Worm (Caenorhabditis elegans) whole organism, L1 larva: ENCODE results near the gene zak-1.

Experiments used
- C16A3.4 ChIP-seq: fragments of 150-350 bp; optimal IDR thresholded peaks from 2 replicates; lab custom pipeline; 2014; ENCODE audit warnings: missing biosample characterization, missing genetic modification characterization
- ama-1 ChIP-seq: fragments of 150-350 bp; optimal IDR thresholded peaks from 2 replicates; lab custom pipeline; 2014
- blmp-1 ChIP-seq: fragments of 150-350 bp; optimal IDR thresholded peaks from 2 replicates; lab custom pipeline; 2014; ENCODE audit warnings: missing biosample characterization, missing genetic modification characterization
- ceh-8 ChIP-seq: fragments of 200-800 bp; sonication (Bioruptor generic); optimal IDR thresholded peaks from 2 replicates; lab custom pipeline; 2018; ENCODE audit warnings: mild to moderate bottlenecking, missing genetic modification characterization, moderate library complexity, missing compliant biosample characterization
- ceh-82 ChIP-seq, 3 experiments: fragments of 150-350 bp in 1 of 3; sonication (generic microtip) in 2 of 3; optimal IDR thresholded peaks; 2 replicates each; lab custom pipeline; 2014 to 2017; ENCODE audit warnings: missing biosample characterization in 3 of 3, missing genetic modification characterization in 3 of 3
- ces-1 ChIP-seq: fragments of 150-350 bp; optimal IDR thresholded peaks from 2 replicates; lab custom pipeline; 2014; ENCODE audit warnings: missing biosample characterization, missing genetic modification reagents, missing genetic modification characterization
- dpl-1 ChIP-seq, 3 experiments: fragments of 150-350 bp in 2 of 3; sonication (generic microtip) in 1 of 3; optimal IDR thresholded peaks; 2 replicates each; lab custom pipeline; 2014 to 2017; ENCODE audit warnings: missing biosample characterization in 3 of 3, missing genetic modification characterization in 3 of 3, missing genetic modification reagents in 3 of 3
- efl-1 ChIP-seq, 4 experiments: fragments of 150-350 bp; optimal IDR thresholded peaks in 3 of 4; peaks in 1 of 4; 1 replicate in 1 of 4; 2 replicates in 3 of 4; lab custom pipeline; 2014; ENCODE audit warnings: missing biosample characterization in 2 of 4, missing genetic modification characterization in 2 of 4, missing genetic modification reagents in 2 of 4
- elt-2 ChIP-seq: sonication (generic microtip); optimal IDR thresholded peaks from 2 replicates; lab custom pipeline; 2016; ENCODE audit warnings: missing genetic modification characterization, mild to moderate bottlenecking, inconsistent platforms, missing compliant biosample characterization, missing genetic modification reagents
- elt-3 ChIP-seq, 6 experiments: fragments of 150-350 bp in 1 of 6; sonication (generic microtip); optimal IDR thresholded peaks; 2 replicates each; lab custom pipeline; 2017 to 2018; ENCODE audit warnings: missing biosample characterization in 6 of 6, missing genetic modification characterization in 6 of 6, inconsistent platforms in 1 of 6
- fkh-4 ChIP-seq: sonication (generic microtip); optimal IDR thresholded peaks from 2 replicates; lab custom pipeline; 2016; ENCODE audit warnings: missing compliant biosample characterization, missing genetic modification characterization, borderline replicate concordance
- fkh-8 ChIP-seq: sonication (generic microtip); optimal IDR thresholded peaks from 2 replicates; lab custom pipeline; 2016; ENCODE audit warnings: mild to moderate bottlenecking, missing genetic modification characterization, missing compliant biosample characterization
- fos-1 ChIP-seq: fragments of 150-350 bp; optimal IDR thresholded peaks from 2 replicates; lab custom pipeline; 2014; ENCODE audit warnings: missing biosample characterization, missing genetic modification characterization
- hpl-2 ChIP-seq: fragments of 150-350 bp; optimal IDR thresholded peaks from 2 replicates; lab custom pipeline; 2014; ENCODE audit warnings: missing biosample characterization, missing genetic modification reagents, missing genetic modification characterization
- isw-1 ChIP-seq: fragments of 200-800 bp; sonication (Bioruptor generic); IDR thresholded peaks from 2 replicates; pipeline ENCODE4 v1.3.6; 2022; ENCODE audit warnings: missing genetic modification characterization, missing compliant biosample characterization
- lin-14 ChIP-seq: fragments of 200-800 bp; sonication (Bioruptor generic); optimal IDR thresholded peaks from 2 replicates; lab custom pipeline; 2018; ENCODE audit warnings: mild to moderate bottlenecking, missing genetic modification characterization, moderate library complexity, missing compliant biosample characterization
- lin-35 ChIP-seq, 2 experiments: fragments of 150-350 bp; optimal IDR thresholded peaks; 2 replicates each; lab custom pipeline; 2014; ENCODE audit warnings: missing biosample characterization in 2 of 2, missing genetic modification characterization in 2 of 2, missing genetic modification reagents in 2 of 2
- lir-3 ChIP-seq: sonication (generic microtip); optimal IDR thresholded peaks from 2 replicates; lab custom pipeline; 2016; ENCODE audit warnings: mild to moderate bottlenecking, missing genetic modification characterization, moderate library complexity, missing compliant biosample characterization; ENCODE audit not compliant: poor library complexity
- lsy-2 ChIP-seq, 2 experiments: fragments of 150-350 bp; optimal IDR thresholded peaks; 2 replicates each; lab custom pipeline; 2014; ENCODE audit warnings: missing biosample characterization in 2 of 2, missing genetic modification characterization in 2 of 2
- mdl-1 ChIP-seq, 2 experiments: fragments of 150-350 bp; optimal IDR thresholded peaks; 2 replicates each; lab custom pipeline; 2014 to 2017; ENCODE audit warnings: missing biosample characterization in 2 of 2, missing genetic modification characterization in 2 of 2, inconsistent platforms in 1 of 2
- mep-1 ChIP-seq: fragments of 150-350 bp; optimal IDR thresholded peaks from 2 replicates; lab custom pipeline; 2014; ENCODE audit warnings: missing biosample characterization, missing genetic modification characterization
- nhr-11 ChIP-seq: fragments of 150-350 bp; optimal IDR thresholded peaks from 2 replicates; lab custom pipeline; 2014; ENCODE audit warnings: missing biosample characterization, missing genetic modification characterization
- nhr-19 ChIP-seq: fragments of 200-800 bp; sonication (Bioruptor generic); conservative IDR thresholded peaks from 2 replicates; pipeline ENCODE4 v1.3.6; 2022; ENCODE audit warnings: missing genetic modification characterization, missing compliant biosample characterization
- nhr-20 ChIP-seq: sonication (generic microtip); optimal IDR thresholded peaks from 2 replicates; lab custom pipeline; 2016; ENCODE audit warnings: mild to moderate bottlenecking, missing genetic modification characterization, missing compliant biosample characterization
- nhr-47 ChIP-seq: sonication (generic microtip); optimal IDR thresholded peaks from 2 replicates; lab custom pipeline; 2016; ENCODE audit warnings: mild to moderate bottlenecking, missing genetic modification characterization, moderate library complexity, missing compliant biosample characterization
- nhr-71 ChIP-seq: sonication (generic microtip); optimal IDR thresholded peaks from 2 replicates; lab custom pipeline; 2016; ENCODE audit warnings: mild to moderate bottlenecking, missing genetic modification characterization, moderate library complexity, missing compliant biosample characterization
- nhr-76 ChIP-seq: sonication (generic microtip); optimal IDR thresholded peaks from 2 replicates; lab custom pipeline; 2017; ENCODE audit warnings: missing biosample characterization, missing genetic modification characterization
- nhr-77 ChIP-seq: fragments of 150-350 bp; optimal IDR thresholded peaks from 2 replicates; lab custom pipeline; 2014; ENCODE audit warnings: missing biosample characterization, missing genetic modification characterization
- nhr-84 ChIP-seq: sonication (generic microtip); optimal IDR thresholded peaks from 2 replicates; lab custom pipeline; 2017; ENCODE audit warnings: missing biosample characterization, missing genetic modification characterization
- nhr-85 ChIP-seq: sonication (generic microtip); peaks from one replicate; lab custom pipeline; 2016; ENCODE audit warnings: missing genetic modification characterization, inconsistent platforms, missing compliant biosample characterization
- nhr-90 ChIP-seq: sonication (generic microtip); optimal IDR thresholded peaks from 2 replicates; lab custom pipeline; 2016; ENCODE audit warnings: mild to moderate bottlenecking, missing genetic modification characterization, missing compliant biosample characterization; ENCODE audit not compliant: poor library complexity
- rnt-1 ChIP-seq: sonication (generic microtip); optimal IDR thresholded peaks from 2 replicates; lab custom pipeline; 2016; ENCODE audit warnings: mild to moderate bottlenecking, missing genetic modification characterization, moderate library complexity, missing compliant biosample characterization
- snu-23 ChIP-seq: sonication (generic microtip); optimal IDR thresholded peaks from 2 replicates; lab custom pipeline; 2016; ENCODE audit warnings: missing genetic modification characterization, missing compliant biosample characterization
- sox-4 ChIP-seq: sonication (generic microtip); optimal IDR thresholded peaks from 2 replicates; lab custom pipeline; 2016; ENCODE audit warnings: missing genetic modification characterization, missing compliant biosample characterization
- tbx-2 ChIP-seq: sonication (generic microtip); optimal IDR thresholded peaks from 2 replicates; lab custom pipeline; 2016; ENCODE audit warnings: missing genetic modification characterization, missing compliant biosample characterization
- unc-130 ChIP-seq: fragments of 150-350 bp; optimal IDR thresholded peaks from 2 replicates; lab custom pipeline; 2017; ENCODE audit warnings: missing biosample characterization, missing genetic modification characterization, inconsistent platforms
- unc-30 ChIP-seq: sonication (generic microtip); optimal IDR thresholded peaks from 2 replicates; lab custom pipeline; 2017; ENCODE audit warnings: missing biosample characterization, missing genetic modification characterization
- unc-98 ChIP-seq: fragments of 200-800 bp; sonication (Bioruptor generic); IDR thresholded peaks from 2 replicates; pipeline ENCODE4 v1.3.6; 2022; ENCODE audit warnings: missing genetic modification characterization, missing compliant biosample characterization
- vab-15 ChIP-seq: sonication (generic microtip); optimal IDR thresholded peaks from 2 replicates; lab custom pipeline; 2017; ENCODE audit warnings: missing genotype, mild to moderate bottlenecking, missing genetic modification characterization, missing compliant biosample characterization
- xbp-1 ChIP-seq: sonication (generic microtip); optimal IDR thresholded peaks from 2 replicates; lab custom pipeline; 2016; ENCODE audit warnings: missing genetic modification characterization, missing compliant biosample characterization
- zag-1 ChIP-seq: fragments of 150-350 bp; optimal IDR thresholded peaks from 2 replicates; lab custom pipeline; 2014; ENCODE audit warnings: missing biosample characterization, missing genetic modification characterization
- zip-4 ChIP-seq: fragments of 200-800 bp; sonication (Bioruptor generic); optimal IDR thresholded peaks from 2 replicates; lab custom pipeline; 2018; ENCODE audit warnings: mild to moderate bottlenecking, missing genetic modification characterization, moderate library complexity, missing compliant biosample characterization

The zak-1 gene

DNA sequence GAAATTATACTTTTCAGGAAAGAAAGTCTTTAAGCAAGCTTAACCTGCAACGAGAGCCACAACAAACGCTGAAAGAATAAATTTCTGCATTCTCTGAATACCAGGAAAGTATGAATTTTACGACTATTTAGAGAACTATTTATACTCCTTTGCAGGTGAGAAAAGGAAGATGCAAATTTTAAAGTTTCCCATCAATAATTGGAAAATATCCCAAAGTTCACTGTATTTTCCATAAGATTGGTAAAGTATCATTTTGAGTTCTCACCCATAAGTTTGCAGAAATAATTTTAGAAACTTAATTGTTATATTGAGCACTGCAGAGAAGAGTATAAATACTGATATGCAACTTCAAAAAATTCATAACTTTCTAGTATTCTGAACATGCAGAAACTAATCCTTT lies 2.9 kb upstream of the zak-1 start, which contains the start of gene clec-158:
Gene clec-158 (minus strand): TSS at position 101 of the 400 bp plus-strand sequence.
- TF ChIP-seq nhr-20 (tag; lab: Kevin White, UChicago): no peak

ce11 chrIII:6857390-6857848 lies 810 bp upstream of the zak-1 start:
- TF ChIP-seq dpl-1 (GFP tag; optimal IDR thresholded peaks at IDR 0.05; lab: Kevin White, UChicago) (peak; percentile 36 to 45 (median 40)), C16A3.4 (tag; lab: Kevin White, UChicago) (peak; percentile 42), fkh-4 (tag; lab: Kevin White, UChicago) (no peak), nhr-71 (tag; lab: Kevin White, UChicago) (peak; percentile 70), nhr-76 (tag; lab: Kevin White, UChicago) (no peak), hpl-2 (GFP tag; lab: Kevin White, UChicago) (no peak), mep-1 (peak; percentile 76), snu-23 (GFP tag; lab: Kevin White, UChicago) (peak; percentile 78), nhr-19 (GFP tag; lab: Robert Waterston, UW) (peak; percentile 42), tbx-2 (tag; lab: Kevin White, UChicago) (peak; percentile 40), blmp-1 (tag; lab: Kevin White, UChicago) (peak; percentile 92), nhr-47 (peak; percentile 5), ama-1 (no peak), nhr-20 (tag; lab: Kevin White, UChicago) (peak; percentile 69), fkh-8 (tag; lab: Kevin White, UChicago) (no peak), nhr-77 (no peak), nhr-85 (tag; lab: Kevin White, UChicago) (peak; percentile 80), unc-130 (tag; lab: Kevin White, UChicago) (peak; percentile 37), ceh-8 (no peak), sox-4 (no peak), zip-4 (GFP tag; lab: Kevin White, UChicago) (no peak), ces-1 (GFP tag; lab: Kevin White, UChicago) (no peak), efl-1 (optimal IDR thresholded peaks at IDR 0.05; lab: Kevin White, UChicago) (peak; percentile 22 to 49), efl-1 (GFP tag; optimal IDR thresholded peaks at IDR 0.05 in 1 of 2; lab: Kevin White, UChicago) (peak in 1 of 2 experiments; percentile 22), lir-3 (tag; lab: Kevin White, UChicago) (peak; percentile 11), ceh-82 (tag; optimal IDR thresholded peaks at IDR 0.05; lab: Kevin White, UChicago) (peak in 1 of 3 experiments; percentile 9), lin-35 (GFP tag; optimal IDR thresholded peaks at IDR 0.05; lab: Kevin White, UChicago) (peak; percentile 33 to 70), lin-14 (GFP tag; lab: Kevin White, UChicago) (peak; percentile 83), fos-1 (tag; lab: Kevin White, UChicago) (no peak), elt-3 (tag; optimal IDR thresholded peaks at IDR 0.05; lab: Kevin White, UChicago) (peak in 2 of 6 experiments; percentile 1 to 51), isw-1 (no peak), elt-2 (peak; percentile 67), unc-30 (tag; lab: Kevin White, UChicago) (no peak), rnt-1 (tag; lab: Kevin White, UChicago) (peak; percentile 39), xbp-1 (peak; percentile 29), nhr-84 (no peak), unc-98 (GFP tag; lab: Robert Waterston, UW) (no peak), nhr-11 (tag; lab: Kevin White, UChicago) (no peak), zag-1 (tag; lab: Kevin White, UChicago) (no peak), vab-15 (tag; lab: Kevin White, UChicago) (no peak), mdl-1 (tag; optimal IDR thresholded peaks at IDR 0.05; lab: Kevin White, UChicago) (peak in 1 of 2 experiments; percentile 56), nhr-90 (peak; percentile 34), lsy-2 (tag; optimal IDR thresholded peaks at IDR 0.05; lab: Kevin White, UChicago) (peak; percentile 33 to 72)
